Fruit fly (Drosophila melanogaster): ENCODE data around the gene CG15260.

DNA sequence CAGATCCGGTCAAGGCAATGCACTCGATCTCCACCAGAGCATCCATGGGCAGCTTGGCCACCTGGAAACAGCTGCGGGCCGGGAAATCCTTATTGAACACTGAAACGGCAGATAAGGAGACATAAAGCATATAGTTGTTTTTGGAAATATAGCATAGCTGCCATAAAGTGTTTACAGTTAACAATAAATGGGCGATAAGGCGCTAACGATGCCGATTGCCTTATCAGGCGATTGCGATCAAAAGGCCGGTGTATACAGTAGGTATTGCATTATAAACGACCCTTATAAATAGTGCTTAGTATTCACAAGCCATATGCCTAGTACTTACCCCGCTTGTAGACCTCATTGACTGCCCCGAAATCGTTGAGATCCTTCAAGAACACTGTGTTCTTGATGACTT is 17.7 kb downstream of the CG15260 start:
- no peak for TF ChIP-seq Hr39 (optimal IDR thresholded peaks at IDR 0.05)
- no peak for TF ChIP-seq crp (GFP tag; optimal IDR thresholded peaks at IDR 0.05)
- no peak for TF ChIP-seq C15 (GFP tag; IDR thresholded peaks at IDR 0.05)
- no peak for TF ChIP-seq gem (tag; optimal IDR thresholded peaks at IDR 0.05)
- no peak for TF ChIP-seq CG9437 (GFP tag; optimal IDR thresholded peaks at IDR 0.05)

Data from whole organism, embryonic.